Fruit fly (Drosophila melanogaster) whole organism, adult: Measurements from ENCODE around the gene Axn.

Experiments
- CG14711 ChIP-seq: fragments of 200-800 bp; sonication (Bioruptor generic); optimal IDR thresholded peaks from 2 replicates; lab custom pipeline; 2018; ENCODE audit warnings: missing biosample characterization, mild to moderate bottlenecking, missing genetic modification characterization, moderate library complexity
- CG33017 ChIP-seq: fragments of 200-800 bp; sonication (Bioruptor generic); optimal IDR thresholded peaks from 2 replicates; lab custom pipeline; 2018; ENCODE audit warnings: missing biosample characterization, mild to moderate bottlenecking, missing genetic modification characterization, moderate library complexity
- CG5204 ChIP-seq: fragments of 200-800 bp; sonication (Bioruptor generic); optimal IDR thresholded peaks from 2 replicates; lab custom pipeline; 2016; ENCODE audit warnings: missing biosample characterization, missing genetic modification characterization
- Hr96 ChIP-seq: fragments of 200-800 bp; sonication (Bioruptor generic); optimal IDR thresholded peaks from 2 replicates; lab custom pipeline; 2016; ENCODE audit warnings: missing biosample characterization, missing genetic modification characterization
- bab1 ChIP-seq: fragments of 200-800 bp; sonication (Bioruptor generic); optimal IDR thresholded peaks from 3 replicates; lab custom pipeline; 2019; ENCODE audit warnings: missing biosample characterization, mild to moderate bottlenecking, missing genetic modification characterization, moderate library complexity
- cic ChIP-seq: fragments of 200-800 bp; sonication (Bioruptor generic); optimal IDR thresholded peaks from 2 replicates; lab custom pipeline; 2017; ENCODE audit warnings: missing biosample characterization, mild to moderate bottlenecking, missing genetic modification characterization, moderate library complexity
- kay ChIP-seq: fragments of 200-800 bp; sonication (Bioruptor generic); peaks from one replicate; lab custom pipeline; 2016; ENCODE audit warnings: missing biosample characterization, missing genetic modification characterization, borderline replicate concordance
- ovo ChIP-seq: fragments of 200-800 bp; sonication (Bioruptor generic); optimal IDR thresholded peaks from 2 replicates; lab custom pipeline; 2016; ENCODE audit warnings: missing biosample characterization, missing genetic modification characterization
- pad ChIP-seq: fragments of 200-800 bp; sonication (Bioruptor generic); optimal IDR thresholded peaks from 3 replicates; lab custom pipeline; 2017; ENCODE audit warnings: missing biosample characterization, missing genetic modification characterization, mild to moderate bottlenecking, moderate library complexity, missing genetic modification reagents
- toe ChIP-seq: fragments of 200-800 bp; sonication (Bioruptor generic); optimal IDR thresholded peaks from 2 replicates; lab custom pipeline; 2016; ENCODE audit warnings: missing biosample characterization, missing genetic modification characterization

DNA sequence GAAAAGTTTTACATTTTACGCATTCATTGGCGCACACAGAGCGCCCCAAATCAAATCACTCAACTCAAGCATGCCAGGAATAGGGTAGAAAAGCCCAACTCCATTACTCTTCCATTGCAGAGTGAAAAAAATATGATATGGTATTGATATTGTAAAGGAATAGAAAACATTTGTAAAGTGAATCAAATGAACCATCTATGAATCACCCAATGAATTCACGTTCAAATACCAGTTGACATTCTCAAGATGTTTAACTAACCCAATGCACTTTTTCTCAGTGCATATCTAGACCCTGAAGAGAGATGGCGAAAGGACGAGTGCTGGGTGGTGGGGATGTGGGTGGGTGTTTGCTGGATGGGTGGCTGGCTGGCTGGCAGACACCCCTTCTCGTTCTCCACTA, 44.0 kb upstream of the Axn start:
- TF ChIP-seq CG5204 (GFP tag; lab: Kevin White, UChicago) (no peak), toe (GFP tag; lab: Kevin White, UChicago) (no peak), bab1 (no peak), CG14711 (tag; lab: Kevin White, UChicago) (no peak), kay (no peak), ovo (GFP tag; lab: Kevin White, UChicago) (no peak), CG33017 (tag; lab: Kevin White, UChicago) (no peak), Hr96 (GFP tag; lab: Kevin White, UChicago) (no peak), cic (GFP tag; lab: Kevin White, UChicago) (no peak), pad (GFP tag; lab: Kevin White, UChicago) (no peak)
